Worm (Caenorhabditis elegans) whole organism, L3 larva: Measurements from ENCODE around the gene K04C2.8.

ENCODE experiments used
- R02D3.7 ChIP-seq: fragments of 150-350 bp; optimal IDR thresholded peaks from 2 replicates; lab custom pipeline; 2014; ENCODE audit warnings: missing biosample characterization, missing genetic modification characterization
- aly-2 ChIP-seq: fragments of 150-350 bp; optimal IDR thresholded peaks from 2 replicates; lab custom pipeline; 2014; ENCODE audit warnings: missing biosample characterization, missing genetic modification characterization
- ama-1 ChIP-seq: fragments of 150-350 bp; optimal IDR thresholded peaks from 2 replicates; lab custom pipeline; 2018
- daf-12 ChIP-seq: fragments of 150-350 bp; optimal IDR thresholded peaks from 2 replicates; lab custom pipeline; 2014; ENCODE audit warnings: missing biosample characterization, missing genetic modification reagents, missing genetic modification characterization
- egl-27 ChIP-seq: sonication (generic microtip); optimal IDR thresholded peaks from 4 replicates; lab custom pipeline; 2017; ENCODE audit warnings: missing biosample characterization, missing genetic modification reagents, missing genetic modification characterization
- egl-5 ChIP-seq: fragments of 150-350 bp; optimal IDR thresholded peaks from 2 replicates; lab custom pipeline; 2017; ENCODE audit warnings: missing biosample characterization, missing genetic modification reagents, missing genetic modification characterization, inconsistent platforms
- elt-1 ChIP-seq: fragments of 150-350 bp; optimal IDR thresholded peaks from 2 replicates; lab custom pipeline; 2014; ENCODE audit warnings: missing biosample characterization, missing genetic modification characterization
- elt-2 ChIP-seq: sonication (generic microtip); optimal IDR thresholded peaks from 2 replicates; lab custom pipeline; 2016; ENCODE audit warnings: missing genetic modification reagents, mild to moderate bottlenecking, missing genetic modification characterization, missing compliant biosample characterization
- elt-3 ChIP-seq, 3 experiments: fragments of 150-350 bp in 1 of 3; sonication (generic microtip) in 2 of 3; optimal IDR thresholded peaks; 2 replicates in 2 of 3; 4 replicates in 1 of 3; lab custom pipeline; 2014 to 2017; ENCODE audit warnings: missing biosample characterization in 3 of 3, missing genetic modification characterization in 3 of 3
- eor-1 ChIP-seq, 2 experiments: fragments of 150-350 bp; optimal IDR thresholded peaks; 2 replicates each; lab custom pipeline; 2014 to 2018; ENCODE audit warnings: missing biosample characterization in 2 of 2, missing genetic modification characterization in 2 of 2
- fkh-10 ChIP-seq: sonication (generic microtip); optimal IDR thresholded peaks from 2 replicates; lab custom pipeline; 2017; ENCODE audit warnings: missing biosample characterization, missing genetic modification reagents, missing genetic modification characterization
- fos-1 ChIP-seq: fragments of 150-350 bp; optimal IDR thresholded peaks from 2 replicates; lab custom pipeline; 2014; ENCODE audit warnings: missing biosample characterization, missing genetic modification characterization
- hmg-11 ChIP-seq: sonication (generic microtip); optimal IDR thresholded peaks from 2 replicates; lab custom pipeline; 2016; ENCODE audit warnings: missing genetic modification characterization, missing compliant biosample characterization
- lin-15B ChIP-seq: fragments of 150-350 bp; optimal IDR thresholded peaks from 2 replicates; lab custom pipeline; 2014; ENCODE audit warnings: missing biosample characterization, missing genetic modification characterization
- lin-39 ChIP-seq: fragments of 150-350 bp; optimal IDR thresholded peaks from 2 replicates; lab custom pipeline; 2018; ENCODE audit warnings: missing biosample characterization, missing genetic modification reagents, missing genetic modification characterization
- lsy-12 ChIP-seq: sonication (generic microtip); optimal IDR thresholded peaks from 2 replicates; lab custom pipeline; 2016; ENCODE audit warnings: mild to moderate bottlenecking, missing genetic modification characterization, missing compliant biosample characterization
- mdl-1 ChIP-seq: fragments of 150-350 bp; optimal IDR thresholded peaks from 2 replicates; lab custom pipeline; 2014; ENCODE audit warnings: missing biosample characterization, missing genetic modification characterization
- mml-1 ChIP-seq: fragments of 150-350 bp; sonication (generic microtip); optimal IDR thresholded peaks from 3 replicates; lab custom pipeline; 2014; ENCODE audit warnings: missing biosample characterization, missing genetic modification characterization
- nfya-1 ChIP-seq: sonication (generic microtip); optimal IDR thresholded peaks from 2 replicates; lab custom pipeline; 2017; ENCODE audit warnings: missing genetic modification characterization, mild to moderate bottlenecking, missing compliant biosample characterization, antibody characterized with exemption, moderate library complexity; ENCODE audit not compliant: insufficient read depth
- nhr-11 ChIP-seq: fragments of 150-350 bp; optimal IDR thresholded peaks from 2 replicates; lab custom pipeline; 2014; ENCODE audit warnings: missing biosample characterization, missing genetic modification characterization
- nhr-23 ChIP-seq: fragments of 150-350 bp; optimal IDR thresholded peaks from 2 replicates; lab custom pipeline; 2014; ENCODE audit warnings: missing biosample characterization, missing genetic modification reagents, missing genetic modification characterization
- nhr-237 ChIP-seq: fragments of 150-350 bp; optimal IDR thresholded peaks from 2 replicates; lab custom pipeline; 2014; ENCODE audit warnings: missing biosample characterization, missing genetic modification characterization
- nhr-25 ChIP-seq: sonication (generic microtip); optimal IDR thresholded peaks from 2 replicates; lab custom pipeline; 2017; ENCODE audit warnings: missing biosample characterization, missing genetic modification characterization
- nhr-28 ChIP-seq: fragments of 150-350 bp; optimal IDR thresholded peaks from 2 replicates; lab custom pipeline; 2014; ENCODE audit warnings: missing biosample characterization, missing genetic modification characterization
- nhr-43 ChIP-seq: sonication (generic microtip); optimal IDR thresholded peaks from 2 replicates; lab custom pipeline; 2016; ENCODE audit warnings: mild to moderate bottlenecking, missing genetic modification characterization, missing compliant biosample characterization; ENCODE audit not compliant: poor library complexity, severe bottlenecking
- nhr-67 ChIP-seq: fragments of 150-350 bp; optimal IDR thresholded peaks from 2 replicates; lab custom pipeline; 2014; ENCODE audit warnings: missing biosample characterization, missing genetic modification characterization
- nhr-76 ChIP-seq: fragments of 150-350 bp; sonication (generic microtip); optimal IDR thresholded peaks from 5 replicates; lab custom pipeline; 2014; ENCODE audit warnings: missing biosample characterization, missing genetic modification characterization
- pqm-1 ChIP-seq: fragments of 150-350 bp; optimal IDR thresholded peaks from 2 replicates; lab custom pipeline; 2017; ENCODE audit warnings: missing biosample characterization, missing genetic modification characterization, inconsistent platforms
- sea-2 ChIP-seq: fragments of 150-350 bp; sonication (generic microtip); optimal IDR thresholded peaks from 4 replicates; lab custom pipeline; 2014; ENCODE audit warnings: missing biosample characterization, missing genetic modification reagents, missing genetic modification characterization
- skn-1 ChIP-seq: fragments of 150-350 bp; optimal IDR thresholded peaks from 2 replicates; lab custom pipeline; 2014; ENCODE audit warnings: missing biosample characterization, missing genetic modification characterization
- snpc-4 ChIP-seq: fragments of 150-350 bp; optimal IDR thresholded peaks from 2 replicates; lab custom pipeline; 2014; ENCODE audit warnings: missing biosample characterization, missing genetic modification characterization
- tbx-2 ChIP-seq: sonication (generic microtip); optimal IDR thresholded peaks from 2 replicates; lab custom pipeline; 2016; ENCODE audit warnings: mild to moderate bottlenecking, missing genetic modification characterization, missing compliant biosample characterization
- unc-39 ChIP-seq: sonication (generic microtip); optimal IDR thresholded peaks from 4 replicates; lab custom pipeline; 2017; ENCODE audit warnings: missing biosample characterization, missing genetic modification characterization
- zag-1 ChIP-seq: fragments of 150-350 bp; optimal IDR thresholded peaks from 2 replicates; lab custom pipeline; 2014; ENCODE audit warnings: missing biosample characterization, missing genetic modification characterization
- ztf-4 ChIP-seq: fragments of 150-350 bp; optimal IDR thresholded peaks from 2 replicates; lab custom pipeline; 2014; ENCODE audit warnings: missing biosample characterization, missing genetic modification characterization

K04C2.8 gene

ce11 chrIII:6880797-6881196, 10.7 kb downstream of the K04C2.8 start, which contains the start of gene K04C2.7:
Gene K04C2.7 (plus strand): TSS chrIII:6881097.
- TF ChIP-seq daf-12 (tag; lab: Kevin White, UChicago): no peak
- TF ChIP-seq skn-1 (tag; lab: Kevin White, UChicago): no peak
- no peak for TF ChIP-seq sea-2 (GFP tag; lab: Kevin White, UChicago)
- TF ChIP-seq egl-27 (tag; lab: Kevin White, UChicago): no peak
- no peak for TF ChIP-seq nhr-25 (tag; lab: Kevin White, UChicago)
- TF ChIP-seq nhr-67 (tag; lab: Kevin White, UChicago): no peak
- no peak for TF ChIP-seq ama-1 (lab: Kevin White, UChicago)
- TF ChIP-seq nhr-28 (tag; lab: Kevin White, UChicago): no peak
- no peak for TF ChIP-seq mdl-1 (tag; lab: Kevin White, UChicago)
- TF ChIP-seq snpc-4 (tag; lab: Kevin White, UChicago): no peak
- TF ChIP-seq eor-1 (tag; optimal IDR thresholded peaks at IDR 0.05; lab: Kevin White, UChicago): no peak
- no peak for TF ChIP-seq nhr-11 (tag; lab: Kevin White, UChicago)
- TF ChIP-seq zag-1: no peak
- no peak for TF ChIP-seq fkh-10 (GFP tag; lab: Kevin White, UChicago)
- TF ChIP-seq ztf-4 (tag; lab: Kevin White, UChicago): no peak

DNA sequence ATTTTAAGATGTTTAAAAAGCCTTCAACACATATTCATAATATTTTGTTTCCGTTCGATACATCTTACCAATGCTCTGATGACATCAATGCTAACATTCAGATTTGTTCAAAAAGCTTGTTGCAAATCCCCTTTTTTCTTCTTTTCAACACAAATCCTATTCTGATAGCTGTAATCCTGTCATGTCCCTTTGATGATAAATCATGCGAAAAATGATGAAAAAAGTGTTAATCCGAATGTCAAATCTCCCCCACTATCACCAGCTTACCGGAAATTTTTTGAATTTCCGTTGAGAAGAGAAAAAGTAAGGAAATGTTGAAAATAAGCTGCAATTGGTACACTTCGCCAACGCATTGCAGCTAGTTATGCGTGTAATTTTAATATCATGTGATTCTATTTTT, 11.6 kb downstream of the K04C2.8 start:
- no peak for TF ChIP-seq fos-1 (tag; lab: Kevin White, UChicago)
- no peak for TF ChIP-seq daf-12 (tag; lab: Kevin White, UChicago)
- no peak for TF ChIP-seq nfya-1 (tag; lab: Kevin White, UChicago)
- TF ChIP-seq aly-2 (tag; lab: Kevin White, UChicago): no peak
- TF ChIP-seq ztf-4 (tag; lab: Kevin White, UChicago): no peak
- no peak for TF ChIP-seq nhr-23 (tag; lab: Kevin White, UChicago)

- no peak for TF ChIP-seq pqm-1
- no peak for TF ChIP-seq elt-3 (tag; optimal IDR thresholded peaks at IDR 0.05; lab: Kevin White, UChicago)
- TF ChIP-seq elt-2 (tag; lab: Kevin White, UChicago): no peak
- TF ChIP-seq hmg-11 (tag; lab: Kevin White, UChicago): no peak
- no peak for TF ChIP-seq snpc-4 (tag; lab: Kevin White, UChicago)
- TF ChIP-seq nhr-237 (tag; lab: Kevin White, UChicago): no peak
- TF ChIP-seq egl-5: no peak
- no peak for TF ChIP-seq sea-2 (GFP tag; lab: Kevin White, UChicago)
- TF ChIP-seq daf-12 (tag; lab: Kevin White, UChicago): no peak
- TF ChIP-seq, all 47 proteins: peak for 0
These were observed 14.1 kb downstream of the K04C2.8 start, which contains the start of gene med-2 for ce11 chrIII:6884203-6884602. Gene med-2 (plus strand): TSS chrIII:6884503.

DNA sequence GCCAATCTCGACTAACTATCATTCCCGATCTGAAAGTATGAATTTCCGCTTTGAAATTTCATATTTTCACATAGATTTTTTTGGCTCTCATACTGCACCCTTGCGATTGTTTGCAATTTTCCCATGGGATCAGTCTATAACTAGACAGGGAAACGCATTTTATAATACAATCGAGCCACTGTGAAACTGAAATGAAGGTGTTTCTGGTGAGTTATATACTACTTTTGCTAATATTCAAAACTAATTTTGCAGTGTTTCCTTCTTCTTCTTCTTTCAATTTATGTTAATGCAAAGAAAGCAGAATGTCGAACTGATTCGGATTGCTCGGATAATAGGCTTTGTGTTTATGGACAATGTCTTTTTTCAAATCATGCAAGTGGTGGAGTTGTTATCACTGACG, 15.8 kb downstream of the K04C2.8 start:
- TF ChIP-seq unc-39 (tag; lab: Kevin White, UChicago) (no peak), nhr-76 (no peak), hmg-11 (tag; lab: Kevin White, UChicago) (no peak), elt-3 (tag; optimal IDR thresholded peaks at IDR 0.05; lab: Kevin White, UChicago) (no peak), sea-2 (GFP tag; lab: Kevin White, UChicago) (no peak), tbx-2 (tag; lab: Kevin White, UChicago) (no peak), mdl-1 (tag; lab: Kevin White, UChicago) (no peak)

DNA sequence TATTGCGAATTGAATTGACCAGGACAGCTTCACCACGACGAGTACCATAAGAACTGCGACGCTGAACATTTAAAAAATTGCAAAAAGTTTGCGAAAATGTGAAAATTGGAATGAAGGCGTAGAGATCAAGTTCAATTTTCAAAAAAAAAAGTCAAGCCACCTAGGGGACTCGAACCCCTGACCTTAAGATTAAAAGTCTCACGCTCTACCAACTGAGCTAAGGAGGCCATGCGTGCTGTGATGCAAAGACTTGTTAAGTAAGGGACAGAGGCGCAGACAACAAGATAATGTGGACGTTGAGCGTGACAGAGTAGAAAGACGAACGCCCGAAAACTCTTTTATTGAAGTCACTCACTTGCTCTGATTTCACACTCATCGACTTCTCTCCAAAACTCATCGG, 17.5 kb downstream of the K04C2.8 start:
- TF ChIP-seq nhr-43 (tag; lab: Kevin White, UChicago) (peak; percentile 25), pqm-1 (peak; percentile 33), nhr-67 (tag; lab: Kevin White, UChicago) (no peak), tbx-2 (tag; lab: Kevin White, UChicago) (peak; percentile 28), lin-39 (tag; lab: Kevin White, UChicago) (peak; percentile 53), elt-1 (tag; lab: Kevin White, UChicago) (no peak), hmg-11 (tag; lab: Kevin White, UChicago) (peak; percentile 89), ama-1 (lab: Kevin White, UChicago) (peak; percentile 18), elt-3 (tag; optimal IDR thresholded peaks at IDR 0.05; lab: Kevin White, UChicago) (peak in 1 of 3 experiments; percentile 59), nhr-237 (tag; lab: Kevin White, UChicago) (no peak), elt-2 (tag; lab: Kevin White, UChicago) (peak; percentile 35), lin-15B (tag; lab: Kevin White, UChicago) (peak; percentile 32), R02D3.7 (tag; lab: Kevin White, UChicago) (peak; percentile 45), mml-1 (tag; lab: Kevin White, UChicago) (no peak), nfya-1 (tag; lab: Kevin White, UChicago) (peak; percentile 67), lsy-12 (tag; lab: Kevin White, UChicago) (peak; percentile 67), egl-27 (tag; lab: Kevin White, UChicago) (peak; percentile 32)
